Worm (Caenorhabditis elegans) whole organism, L2 larva: Measurements from ENCODE around the gene col-186.

Experiments used
- F13H6.1 ChIP-seq: sonication (generic microtip); optimal IDR thresholded peaks from 2 replicates; lab custom pipeline; 2016; ENCODE audit warnings: missing genetic modification characterization, missing compliant biosample characterization
- Y55F3AM.14 ChIP-seq: fragments of 200-800 bp; sonication (Bioruptor generic); optimal IDR thresholded peaks from 2 replicates; lab custom pipeline; 2018; ENCODE audit warnings: mild to moderate bottlenecking, missing genetic modification characterization, missing compliant biosample characterization
- ZK546.5 ChIP-seq: sonication (generic microtip); optimal IDR thresholded peaks from 2 replicates; lab custom pipeline; 2017; ENCODE audit warnings: missing biosample characterization, missing genetic modification characterization
- aly-2 ChIP-seq: fragments of 150-350 bp; optimal IDR thresholded peaks from 2 replicates; lab custom pipeline; 2014; ENCODE audit warnings: missing biosample characterization, missing genetic modification characterization
- ama-1 ChIP-seq: fragments of 150-350 bp; optimal IDR thresholded peaks from 2 replicates; lab custom pipeline; 2018; ENCODE audit warnings: inconsistent platforms
- ceh-16 ChIP-seq: fragments of 150-350 bp; optimal IDR thresholded peaks from 2 replicates; lab custom pipeline; 2014; ENCODE audit warnings: missing biosample characterization, missing genetic modification characterization
- ceh-82 ChIP-seq: fragments of 150-350 bp; optimal IDR thresholded peaks from 2 replicates; lab custom pipeline; 2014; ENCODE audit warnings: missing biosample characterization, missing genetic modification characterization
- crh-2 ChIP-seq: sonication (generic microtip); optimal IDR thresholded peaks from 2 replicates; lab custom pipeline; 2017; ENCODE audit warnings: missing biosample characterization, missing genetic modification characterization
- dmd-4 ChIP-seq: sonication (generic microtip); optimal IDR thresholded peaks from 2 replicates; lab custom pipeline; 2017; ENCODE audit warnings: missing biosample characterization, missing genetic modification characterization
- egl-27 ChIP-seq: sonication (generic microtip); optimal IDR thresholded peaks from 3 replicates; lab custom pipeline; 2017; ENCODE audit warnings: missing biosample characterization, missing genetic modification reagents, missing genetic modification characterization
- elt-3 ChIP-seq: sonication (generic microtip); optimal IDR thresholded peaks from 2 replicates; lab custom pipeline; 2017; ENCODE audit warnings: missing biosample characterization, missing genetic modification characterization
- fos-1 ChIP-seq: fragments of 150-350 bp; optimal IDR thresholded peaks from 2 replicates; lab custom pipeline; 2014; ENCODE audit warnings: missing biosample characterization, missing genetic modification characterization
- gmeb-1 ChIP-seq: fragments of 150-350 bp; optimal IDR thresholded peaks from 2 replicates; lab custom pipeline; 2014; ENCODE audit warnings: missing biosample characterization, missing genetic modification characterization
- lin-11 ChIP-seq: fragments of 150-350 bp; sonication (generic microtip); optimal IDR thresholded peaks from 2 replicates; lab custom pipeline; 2014; ENCODE audit warnings: missing biosample characterization, missing genetic modification characterization, inconsistent platforms, mixed read lengths
- lin-13 ChIP-seq: fragments of 150-350 bp; optimal IDR thresholded peaks from 2 replicates; lab custom pipeline; 2014; ENCODE audit warnings: missing biosample characterization, missing genetic modification reagents, missing genetic modification characterization
- lin-39 ChIP-seq: fragments of 150-350 bp; optimal IDR thresholded peaks from 2 replicates; lab custom pipeline; 2014; ENCODE audit warnings: missing biosample characterization, missing genetic modification reagents, missing genetic modification characterization
- lsy-2 ChIP-seq, 2 experiments: fragments of 150-350 bp in 1 of 2; sonication (generic microtip) in 1 of 2; optimal IDR thresholded peaks; 2 replicates each; lab custom pipeline; 2014 to 2017; ENCODE audit warnings: missing biosample characterization in 2 of 2, missing genetic modification characterization in 2 of 2
- mab-5 ChIP-seq: fragments of 150-350 bp; optimal IDR thresholded peaks from 2 replicates; lab custom pipeline; 2014; ENCODE audit warnings: missing biosample characterization, missing genetic modification characterization
- mbf-1 ChIP-seq: sonication (generic microtip); optimal IDR thresholded peaks from 2 replicates; lab custom pipeline; 2017; ENCODE audit warnings: missing biosample characterization, missing genetic modification characterization
- mdl-1 ChIP-seq, 2 experiments: fragments of 150-350 bp in 1 of 2; sonication (generic microtip) in 1 of 2; optimal IDR thresholded peaks; 2 replicates each; lab custom pipeline; 2017; ENCODE audit warnings: missing biosample characterization in 2 of 2, missing genetic modification characterization in 2 of 2
- nhr-10 ChIP-seq: sonication (generic microtip); optimal IDR thresholded peaks from 2 replicates; lab custom pipeline; 2017; ENCODE audit warnings: missing biosample characterization, missing genetic modification characterization
- nhr-11 ChIP-seq: fragments of 150-350 bp; optimal IDR thresholded peaks from 2 replicates; lab custom pipeline; 2014; ENCODE audit warnings: missing biosample characterization, missing genetic modification characterization
- nhr-12 ChIP-seq: fragments of 150-350 bp; optimal IDR thresholded peaks from 2 replicates; lab custom pipeline; 2014; ENCODE audit warnings: missing biosample characterization, missing genetic modification characterization
- nhr-129 ChIP-seq: fragments of 150-350 bp; optimal IDR thresholded peaks from 2 replicates; lab custom pipeline; 2014; ENCODE audit warnings: missing biosample characterization, missing genetic modification characterization
- nhr-21 ChIP-seq: fragments of 150-350 bp; optimal IDR thresholded peaks from 2 replicates; lab custom pipeline; 2014; ENCODE audit warnings: missing biosample characterization, missing genetic modification characterization
- nhr-23 ChIP-seq: fragments of 150-350 bp; optimal IDR thresholded peaks from 2 replicates; lab custom pipeline; 2014; ENCODE audit warnings: missing biosample characterization, missing genetic modification reagents, missing genetic modification characterization
- nhr-237 ChIP-seq: fragments of 150-350 bp; optimal IDR thresholded peaks from 2 replicates; lab custom pipeline; 2014; ENCODE audit warnings: missing biosample characterization, missing genetic modification characterization
- nhr-25 ChIP-seq: fragments of 150-350 bp; sonication (generic microtip); optimal IDR thresholded peaks from 3 replicates; lab custom pipeline; 2014; ENCODE audit warnings: missing biosample characterization, missing genetic modification characterization
- nhr-6 ChIP-seq: fragments of 150-350 bp; optimal IDR thresholded peaks from 2 replicates; lab custom pipeline; 2014; ENCODE audit warnings: missing biosample characterization, missing genetic modification characterization
- nhr-77 ChIP-seq: fragments of 150-350 bp; optimal IDR thresholded peaks from 2 replicates; lab custom pipeline; 2014; ENCODE audit warnings: missing biosample characterization, missing genetic modification characterization
- peb-1 ChIP-seq: fragments of 150-350 bp; optimal IDR thresholded peaks from 2 replicates; lab custom pipeline; 2014; ENCODE audit warnings: missing biosample characterization, missing genetic modification characterization
- skn-1 ChIP-seq: sonication (generic microtip); optimal IDR thresholded peaks from 2 replicates; lab custom pipeline; 2017; ENCODE audit warnings: missing biosample characterization, missing genetic modification characterization
- sma-3 ChIP-seq: sonication (generic microtip); optimal IDR thresholded peaks from 2 replicates; lab custom pipeline; 2016; ENCODE audit warnings: missing genetic modification reagents, missing genetic modification characterization, missing compliant biosample characterization
- unc-39 ChIP-seq: fragments of 150-350 bp; optimal IDR thresholded peaks from 2 replicates; lab custom pipeline; 2014; ENCODE audit warnings: missing biosample characterization, missing genetic modification characterization
- unc-62 ChIP-seq: fragments of 150-350 bp; optimal IDR thresholded peaks from 2 replicates; lab custom pipeline; 2014; ENCODE audit warnings: missing biosample characterization, missing genetic modification reagents, missing genetic modification characterization
- zag-1 ChIP-seq: fragments of 150-350 bp; optimal IDR thresholded peaks from 2 replicates; lab custom pipeline; 2014; ENCODE audit warnings: missing biosample characterization, missing genetic modification characterization
- ztf-1 ChIP-seq: fragments of 200-800 bp; sonication (Bioruptor generic); conservative IDR thresholded peaks from 2 replicates; pipeline ENCODE4 v1.3.6; 2022; ENCODE audit warnings: missing genetic modification characterization, missing compliant biosample characterization
- ztf-4 ChIP-seq: fragments of 150-350 bp; optimal IDR thresholded peaks from 2 replicates; lab custom pipeline; 2014; ENCODE audit warnings: missing biosample characterization, missing genetic modification characterization

col-186 gene

DNA sequence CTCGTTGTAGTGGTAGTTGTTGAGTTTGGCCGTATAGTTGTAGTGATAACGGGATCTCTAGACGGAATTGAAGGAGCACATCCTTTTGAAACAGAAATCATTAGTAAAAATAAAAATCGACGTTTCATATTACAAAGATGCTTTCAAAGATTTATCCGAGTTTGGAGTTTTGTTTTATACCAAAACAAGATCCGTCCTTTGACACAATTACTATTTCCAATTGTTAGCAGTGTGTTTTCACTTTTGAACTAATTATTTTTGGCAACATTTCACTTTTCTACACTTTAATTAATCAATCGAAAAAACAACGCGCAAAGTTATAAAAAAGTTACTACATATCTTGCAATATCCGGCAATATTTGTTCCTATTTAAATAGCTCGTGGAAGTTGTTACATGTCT lies 34.3 kb upstream of the col-186 start, which contains the start of the genes F31B9.4 and F31B9.2:
F31B9.4 (minus strand) TSS at position 101 of the 400 bp plus-strand sequence.
F31B9.2 (plus strand) TSS at position 368 of the 400 bp plus-strand sequence.
- TF ChIP-seq lin-11 (tag; lab: Kevin White, UChicago), result no peak
- no peak for TF ChIP-seq lsy-2 (tag; optimal IDR thresholded peaks at IDR 0.05; lab: Kevin White, UChicago)
- TF ChIP-seq nhr-11 (tag; lab: Kevin White, UChicago), result no peak
- TF ChIP-seq nhr-23 (tag; lab: Kevin White, UChicago), result no peak
- TF ChIP-seq nhr-21 (tag; lab: Kevin White, UChicago), result no peak
- no peak for TF ChIP-seq nhr-6 (tag; lab: Kevin White, UChicago)
- no peak for TF ChIP-seq sma-3 (GFP tag; lab: Kevin White, UChicago)
- no peak for TF ChIP-seq zag-1 (tag; lab: Kevin White, UChicago)
- no peak for TF ChIP-seq unc-39 (tag; lab: Kevin White, UChicago)
- no peak for TF ChIP-seq lin-13 (GFP tag; lab: Kevin White, UChicago)
- no peak for TF ChIP-seq ztf-1 (GFP tag; lab: Robert Waterston, UW)
- TF ChIP-seq mbf-1, result no peak
- no peak for TF ChIP-seq nhr-77 (tag; lab: Kevin White, UChicago)
- TF ChIP-seq skn-1 (tag; lab: Kevin White, UChicago), result no peak
- no peak for TF ChIP-seq ZK546.5 (tag; lab: Kevin White, UChicago)
- no peak for TF ChIP-seq fos-1 (tag; lab: Kevin White, UChicago)
- TF ChIP-seq nhr-25, result no peak
- TF ChIP-seq, all 48 proteins: peak for 0

DNA sequence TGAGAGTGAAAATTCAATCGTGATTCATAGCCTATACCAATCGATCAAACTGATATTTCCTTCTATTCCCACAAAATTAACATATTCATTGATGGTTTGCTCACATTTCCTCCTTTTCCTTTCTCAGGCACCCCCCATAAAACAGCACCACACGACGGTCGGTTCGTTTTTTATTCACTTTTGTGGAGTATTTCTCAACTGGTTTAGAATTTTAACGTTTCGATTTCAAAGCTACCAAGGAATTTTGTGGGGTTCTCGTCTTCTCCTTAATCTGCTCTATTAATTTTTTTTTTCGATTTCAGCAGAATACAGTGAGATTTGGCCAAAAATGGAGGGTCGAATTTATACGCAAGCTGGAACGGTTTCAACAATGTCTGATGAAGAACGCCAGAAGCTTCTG lies 31.9 kb upstream of the col-186 start, which contains the start of gene F31B9.7:
F31B9.7 (plus strand) TSS at position 301 of the 400 bp plus-strand sequence.
- TF ChIP-seq ama-1 (no peak), nhr-129 (tag; lab: Kevin White, UChicago) (no peak), mdl-1 (tag; optimal IDR thresholded peaks at IDR 0.05; lab: Kevin White, UChicago) (no peak), ceh-82 (no peak), ceh-16 (tag; lab: Kevin White, UChicago) (no peak), ztf-4 (tag; lab: Kevin White, UChicago) (no peak), ZK546.5 (tag; lab: Kevin White, UChicago) (no peak), peb-1 (tag; lab: Kevin White, UChicago) (no peak), dmd-4 (tag; lab: Kevin White, UChicago) (no peak), nhr-12 (no peak), gmeb-1 (no peak), elt-3 (tag; lab: Kevin White, UChicago) (no peak)
- TF ChIP-seq, all 48 proteins: peak for 0

DNA sequence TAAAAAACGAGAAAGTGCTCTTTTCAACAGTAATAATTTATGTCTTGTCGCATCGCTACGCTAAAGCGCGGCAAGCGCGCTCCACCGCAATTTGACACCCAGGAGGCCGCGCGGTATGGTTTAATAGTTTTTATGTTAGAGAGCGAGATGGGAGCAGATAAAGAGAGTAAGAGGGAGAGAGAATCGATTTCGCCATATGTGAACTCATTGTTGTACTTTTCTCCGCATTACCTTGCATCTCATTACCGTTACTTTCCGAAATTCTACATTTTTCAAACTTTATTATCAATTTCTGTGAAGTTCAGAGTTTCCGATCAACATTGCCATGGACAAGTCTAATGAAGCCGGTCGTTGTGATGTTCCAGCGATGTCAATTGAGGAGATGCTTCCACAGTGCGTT lies 27.9 kb upstream of the col-186 start, which contains the start of gene F31B9.3:
F31B9.3 (plus strand) TSS at position 301 of the 400 bp plus-strand sequence.
- no peak for TF ChIP-seq lsy-2 (tag; optimal IDR thresholded peaks at IDR 0.05; lab: Kevin White, UChicago)
- no peak for TF ChIP-seq nhr-25
- no peak for TF ChIP-seq peb-1 (tag; lab: Kevin White, UChicago)
- no peak for TF ChIP-seq ztf-4 (tag; lab: Kevin White, UChicago)
- TF ChIP-seq F13H6.1 (tag; lab: Kevin White, UChicago), result no peak
- no peak for TF ChIP-seq sma-3 (GFP tag; lab: Kevin White, UChicago)
- no peak for TF ChIP-seq ceh-16 (tag; lab: Kevin White, UChicago)
- TF ChIP-seq lin-39 (tag; lab: Kevin White, UChicago), result no peak
- TF ChIP-seq mab-5 (tag; lab: Kevin White, UChicago), result no peak
- no peak for TF ChIP-seq unc-62 (GFP tag; lab: Kevin White, UChicago)
- TF ChIP-seq crh-2, result no peak
- TF ChIP-seq Y55F3AM.14 (GFP tag; lab: Kevin White, UChicago), result no peak

DNA sequence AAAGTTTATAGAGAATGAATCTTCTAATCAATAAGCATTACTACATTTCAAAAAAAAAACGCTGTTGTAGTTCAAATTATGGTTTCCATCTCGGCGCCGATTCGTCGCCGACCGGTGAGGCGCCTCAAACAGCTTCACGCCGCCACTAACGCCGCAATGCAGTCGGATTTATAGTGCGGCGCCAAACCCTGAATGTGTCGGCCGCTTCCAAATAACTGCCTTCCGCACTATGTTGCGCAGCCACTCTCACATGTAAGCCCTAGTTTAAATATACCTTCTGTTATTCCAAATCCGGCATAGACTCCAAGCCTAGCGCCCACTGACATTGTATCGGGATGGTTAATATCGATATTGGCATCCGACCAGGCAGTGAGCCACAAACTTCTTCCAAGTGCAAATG lies 18.4 kb upstream of the col-186 start:
- no peak for TF ChIP-seq zag-1 (tag; lab: Kevin White, UChicago)
- no peak for TF ChIP-seq fos-1 (tag; lab: Kevin White, UChicago)
- TF ChIP-seq egl-27, result no peak
- TF ChIP-seq nhr-237 (tag; lab: Kevin White, UChicago), result no peak
- no peak for TF ChIP-seq aly-2 (tag; lab: Kevin White, UChicago)
- TF ChIP-seq nhr-10 (tag; lab: Kevin White, UChicago), result no peak
- TF ChIP-seq unc-62 (GFP tag; lab: Kevin White, UChicago), result no peak
- TF ChIP-seq mdl-1 (tag; optimal IDR thresholded peaks at IDR 0.05; lab: Kevin White, UChicago), result no peak
- no peak for TF ChIP-seq lsy-2 (tag; optimal IDR thresholded peaks at IDR 0.05; lab: Kevin White, UChicago)
- no peak for TF ChIP-seq ceh-16 (tag; lab: Kevin White, UChicago)
- TF ChIP-seq dmd-4 (tag; lab: Kevin White, UChicago), result no peak
- no peak for TF ChIP-seq nhr-77 (tag; lab: Kevin White, UChicago)
- no peak for TF ChIP-seq peb-1 (tag; lab: Kevin White, UChicago)
